Worm (Caenorhabditis elegans) whole organism, L1 larva: ENCODE measurements around the gene F14D7.18.

Experiments used
- ama-1 ChIP-seq: fragments of 150-350 bp; optimal IDR thresholded peaks from 2 replicates; lab custom pipeline; 2014
- egl-27 ChIP-seq, 2 experiments: fragments of 150-350 bp in 1 of 2; sonication (generic microtip); optimal IDR thresholded peaks; 3 replicates each; lab custom pipeline; 2017 to 2018; ENCODE audit warnings: missing biosample characterization in 2 of 2, missing genetic modification characterization in 2 of 2, missing genetic modification reagents in 2 of 2
- fkh-8 ChIP-seq: sonication (generic microtip); optimal IDR thresholded peaks from 2 replicates; lab custom pipeline; 2016; ENCODE audit warnings: mild to moderate bottlenecking, missing genetic modification characterization, missing compliant biosample characterization
- lin-15B ChIP-seq: fragments of 150-350 bp; sonication (generic microtip); optimal IDR thresholded peaks from 3 replicates; lab custom pipeline; 2014; ENCODE audit warnings: missing biosample characterization, missing genetic modification characterization
- nhr-11 ChIP-seq: fragments of 150-350 bp; optimal IDR thresholded peaks from 2 replicates; lab custom pipeline; 2014; ENCODE audit warnings: missing biosample characterization, missing genetic modification characterization
- nhr-12 ChIP-seq: sonication (generic microtip); optimal IDR thresholded peaks from 2 replicates; lab custom pipeline; 2017; ENCODE audit warnings: missing biosample characterization, missing genetic modification characterization
- nhr-237 ChIP-seq: fragments of 150-350 bp; optimal IDR thresholded peaks from 2 replicates; lab custom pipeline; 2014; ENCODE audit warnings: missing biosample characterization, missing genetic modification characterization
- nhr-76 ChIP-seq: sonication (generic microtip); optimal IDR thresholded peaks from 2 replicates; lab custom pipeline; 2017; ENCODE audit warnings: missing biosample characterization, missing genetic modification characterization
- nhr-77 ChIP-seq: fragments of 150-350 bp; optimal IDR thresholded peaks from 2 replicates; lab custom pipeline; 2014; ENCODE audit warnings: missing biosample characterization, missing genetic modification characterization

ce11 chrV:14311115-14311514 is 20.6 kb upstream of the F14D7.18 start, which contains the start of gene ddn-3:
- TF ChIP-seq lin-15B, result no peak
- TF ChIP-seq fkh-8 (tag; lab: Kevin White, UChicago), result no peak
- TF ChIP-seq ama-1 (lab: Kevin White, UChicago), result no peak
- TF ChIP-seq nhr-77 (tag; lab: Kevin White, UChicago), result no peak
- TF ChIP-seq egl-27 (tag; optimal IDR thresholded peaks at IDR 0.05; lab: Kevin White, UChicago), result no peak
- TF ChIP-seq nhr-76 (tag; lab: Kevin White, UChicago), result no peak
- TF ChIP-seq nhr-11 (tag; lab: Kevin White, UChicago), result no peak
- no peak for TF ChIP-seq nhr-12 (tag; lab: Kevin White, UChicago)
- no peak for TF ChIP-seq nhr-237 (tag; lab: Kevin White, UChicago)
